Worm (Caenorhabditis elegans): ENCODE results near the gene hcp-3.

ce11 chrIII:9662266-9662959 lies 46.1 kb upstream of the hcp-3 start:
- TF ChIP-seq unc-62 (GFP tag; optimal IDR thresholded peaks at IDR 0.05) (no peak), ztf-11 (tag; optimal IDR thresholded peaks at IDR 0.05) (no peak), ceh-82 (tag; optimal IDR thresholded peaks at IDR 0.05) (no peak), mml-1 (tag; optimal IDR thresholded peaks at IDR 0.05) (no peak), egl-27 (tag; optimal IDR thresholded peaks at IDR 0.05) (no peak), nhr-28 (tag; optimal IDR thresholded peaks at IDR 0.05) (no peak), fkh-10 (GFP tag; optimal IDR thresholded peaks at IDR 0.05) (no peak), nhr-25 (tag; optimal IDR thresholded peaks at IDR 0.05) (no peak)
